Fruit fly (Drosophila melanogaster) whole organism, embryonic: ENCODE data around the gene dsx-c73A.

Experiments
- ATbp ChIP-seq: fragments of 200-800 bp; sonication (Bioruptor generic); optimal IDR thresholded peaks from 2 replicates; lab custom pipeline; 2017; ENCODE audit warnings: missing biosample characterization, mild to moderate bottlenecking, missing genetic modification characterization, missing genetic modification reagents
- Ada2b ChIP-seq: fragments of 200-800 bp; sonication (Bioruptor generic); IDR thresholded peaks from 2 replicates; pipeline ENCODE4 v1.3.6; 2022; ENCODE audit warnings: missing biosample characterization, missing genetic modification characterization
- B-H2 ChIP-seq: fragments of 200-800 bp; sonication (Bioruptor generic); optimal IDR thresholded peaks from 2 replicates; lab custom pipeline; 2018; ENCODE audit warnings: missing biosample characterization, mild to moderate bottlenecking, missing genetic modification characterization
- CG12104 ChIP-seq: fragments of 200-800 bp; sonication (Bioruptor generic); optimal IDR thresholded peaks from 3 replicates; lab custom pipeline; 2016; ENCODE audit warnings: missing biosample characterization, missing genetic modification characterization
- CG12236 ChIP-seq: fragments of 200-800 bp; sonication (Bioruptor generic); optimal IDR thresholded peaks from 2 replicates; lab custom pipeline; 2016; ENCODE audit warnings: missing biosample characterization, missing genetic modification characterization
- CG12391 ChIP-seq: fragments of 200-800 bp; sonication (Bioruptor generic); optimal IDR thresholded peaks from 3 replicates; lab custom pipeline; 2018; ENCODE audit warnings: missing biosample characterization, mild to moderate bottlenecking, missing genetic modification characterization, moderate library complexity
- CG1529 ChIP-seq: fragments of 200-800 bp; sonication (Bioruptor generic); optimal IDR thresholded peaks from 3 replicates; lab custom pipeline; 2018; ENCODE audit warnings: missing biosample characterization, missing genetic modification characterization
- CG15479 ChIP-seq: fragments of 200-800 bp; sonication (Bioruptor generic); optimal IDR thresholded peaks from 3 replicates; lab custom pipeline; 2019; ENCODE audit warnings: missing biosample characterization, mild to moderate bottlenecking, missing genetic modification characterization, moderate library complexity
- CG1792 ChIP-seq: fragments of 200-800 bp; sonication (Bioruptor generic); optimal IDR thresholded peaks from 2 replicates; lab custom pipeline; 2016; ENCODE audit warnings: missing biosample characterization, missing genetic modification characterization
- CG18476 ChIP-seq: fragments of 200-800 bp; sonication (Bioruptor generic); optimal IDR thresholded peaks from 2 replicates; lab custom pipeline; 2016; ENCODE audit warnings: missing biosample characterization, mild to moderate bottlenecking, missing genetic modification characterization
- CG18764 ChIP-seq: fragments of 200-800 bp; sonication (Bioruptor generic); optimal IDR thresholded peaks from 3 replicates; lab custom pipeline; 2016; ENCODE audit warnings: missing biosample characterization, missing genetic modification characterization
- CG2120 ChIP-seq: fragments of 200-800 bp; sonication (Bioruptor generic); optimal IDR thresholded peaks from 3 replicates; lab custom pipeline; 2016; ENCODE audit warnings: missing biosample characterization, missing genetic modification characterization
- CG31365 ChIP-seq: fragments of 200-800 bp; sonication (Bioruptor generic); optimal IDR thresholded peaks from 2 replicates; lab custom pipeline; 2018; ENCODE audit warnings: missing biosample characterization, mild to moderate bottlenecking, missing genetic modification characterization
- CG5180 ChIP-seq: fragments of 200-800 bp; sonication (Bioruptor generic); optimal IDR thresholded peaks from 3 replicates; lab custom pipeline; 2017; ENCODE audit warnings: missing biosample characterization, missing genetic modification characterization, mild to moderate bottlenecking, moderate library complexity, missing genetic modification reagents
- CG6272 ChIP-seq: fragments of 200-800 bp; sonication (Bioruptor generic); IDR thresholded peaks from 2 replicates; pipeline ENCODE4 v1.3.6; 2022; ENCODE audit warnings: missing biosample characterization, missing genetic modification characterization
- CG9727 ChIP-seq: fragments of 200-800 bp; sonication (Bioruptor generic); optimal IDR thresholded peaks from 3 replicates; lab custom pipeline; 2017; ENCODE audit warnings: missing biosample characterization, mild to moderate bottlenecking, missing genetic modification characterization
- CG9817 ChIP-seq: fragments of 200-800 bp; sonication (Bioruptor generic); optimal IDR thresholded peaks from 2 replicates; lab custom pipeline; 2018; ENCODE audit warnings: missing biosample characterization, mild to moderate bottlenecking, missing genetic modification characterization, moderate library complexity
- CrebB ChIP-seq: fragments of 200-800 bp; sonication (Bioruptor generic); optimal IDR thresholded peaks from 3 replicates; lab custom pipeline; 2018; ENCODE audit warnings: missing biosample characterization, mild to moderate bottlenecking, missing genetic modification characterization
- D ChIP-seq, 2 experiments: fragments of 200-800 bp in 1 of 2; fragments of >200 bp in 1 of 2; sonication (Bioruptor generic) in 1 of 2; optimal IDR thresholded peaks; 2 replicates in 1 of 2; 3 replicates in 1 of 2; lab custom pipeline; 2017; ENCODE audit warnings: mild to moderate bottlenecking in 1 of 2, missing biosample characterization in 1 of 2, missing genetic modification characterization in 1 of 2, missing genetic modification reagents in 1 of 2
- D19B ChIP-seq: fragments of 200-800 bp; sonication (Bioruptor generic); optimal IDR thresholded peaks from 2 replicates; lab custom pipeline; 2017; ENCODE audit warnings: missing biosample characterization, mild to moderate bottlenecking, missing genetic modification characterization
- Eip74EF ChIP-seq, 2 experiments: fragments of 200-800 bp in 1 of 2; fragments of >200 bp in 1 of 2; sonication (Bioruptor generic) in 1 of 2; optimal IDR thresholded peaks; 2 replicates each; lab custom pipeline; 2017 to 2019; ENCODE audit warnings: missing biosample characterization in 2 of 2, missing genetic modification characterization in 2 of 2, mild to moderate bottlenecking in 1 of 2, moderate library complexity in 1 of 2
- HHEX ChIP-seq: fragments of 200-800 bp; sonication (Bioruptor generic); optimal IDR thresholded peaks from 3 replicates; lab custom pipeline; 2017; ENCODE audit warnings: missing biosample characterization, mild to moderate bottlenecking, missing genetic modification characterization, missing genetic modification reagents
- Hand ChIP-seq: fragments of 200-800 bp; sonication (Bioruptor generic); optimal IDR thresholded peaks from 2 replicates; lab custom pipeline; 2017; ENCODE audit warnings: mild to moderate bottlenecking, missing biosample characterization, missing genetic modification reagents, missing genetic modification characterization
- MBD-R2 ChIP-seq: fragments of 200-800 bp; sonication (Bioruptor generic); IDR thresholded peaks from 2 replicates; pipeline ENCODE4 v1.3.6; 2022; ENCODE audit warnings: missing biosample characterization, missing genetic modification characterization
- Nf-YC ChIP-seq: fragments of 200-800 bp; optimal IDR thresholded peaks from 3 replicates; lab custom pipeline; 2019; ENCODE audit warnings: missing biosample characterization, mild to moderate bottlenecking, missing genetic modification characterization, moderate library complexity
- Oli ChIP-seq: fragments of 200-800 bp; sonication (Bioruptor generic); optimal IDR thresholded peaks from 2 replicates; lab custom pipeline; 2018; ENCODE audit warnings: missing biosample characterization, mild to moderate bottlenecking, missing genetic modification characterization, moderate library complexity
- Sin3A ChIP-seq: fragments of >200 bp; optimal IDR thresholded peaks from 2 replicates; lab custom pipeline; 2018
- Trl ChIP-seq, 3 experiments: fragments of >200 bp in 2 of 3; fragments of 200-800 bp in 1 of 3; sonication (Bioruptor generic) in 1 of 3; optimal IDR thresholded peaks; 2 replicates in 1 of 3; 3 replicates in 2 of 3; lab custom pipeline; 2016 to 2017; ENCODE audit warnings: missing biosample characterization in 1 of 3, missing genetic modification characterization in 1 of 3
- Xbp1 ChIP-seq: fragments of 200-800 bp; sonication (Bioruptor generic); optimal IDR thresholded peaks from 3 replicates; lab custom pipeline; 2016; ENCODE audit warnings: missing biosample characterization, mild to moderate bottlenecking, missing genetic modification characterization
- abd-A ChIP-seq: fragments of 200-800 bp; sonication (Bioruptor generic); optimal IDR thresholded peaks from 3 replicates; lab custom pipeline; 2019; ENCODE audit warnings: missing biosample characterization, mild to moderate bottlenecking, missing genetic modification characterization, moderate library complexity
- al ChIP-seq: fragments of 200-800 bp; sonication (Bioruptor generic); IDR thresholded peaks from 2 replicates; pipeline ENCODE4 v1.3.6; 2022; ENCODE audit warnings: missing biosample characterization, missing genetic modification characterization
- ap ChIP-seq: fragments of 200-800 bp; sonication (Bioruptor generic); IDR thresholded peaks from 2 replicates; pipeline ENCODE4 v1.3.6; 2022; ENCODE audit warnings: missing biosample characterization, missing genetic modification characterization
- ara ChIP-seq: fragments of 200-800 bp; sonication (Bioruptor generic); IDR thresholded peaks from 2 replicates; pipeline ENCODE4 v1.3.6; 2022; ENCODE audit warnings: missing biosample characterization, missing genetic modification characterization
- az2 ChIP-seq: fragments of 200-800 bp; sonication (Bioruptor generic); optimal IDR thresholded peaks from 3 replicates; lab custom pipeline; 2016; ENCODE audit warnings: missing biosample characterization, missing genetic modification characterization
- bsh ChIP-seq, 2 experiments: fragments of 200-800 bp; sonication (Bioruptor generic); optimal IDR thresholded peaks; 2 replicates each; lab custom pipeline; 2017 to 2018; ENCODE audit warnings: mild to moderate bottlenecking in 2 of 2, missing biosample characterization in 2 of 2, missing genetic modification characterization in 2 of 2, moderate library complexity in 1 of 2
- caup ChIP-seq: fragments of 200-800 bp; sonication (Bioruptor generic); optimal IDR thresholded peaks from 3 replicates; lab custom pipeline; 2017; ENCODE audit warnings: missing biosample characterization, mild to moderate bottlenecking, missing genetic modification characterization, moderate library complexity; ENCODE audit not compliant: severe bottlenecking
- crc ChIP-seq: fragments of 200-800 bp; sonication (Bioruptor generic); optimal IDR thresholded peaks from 2 replicates; lab custom pipeline; 2016; ENCODE audit warnings: missing biosample characterization, missing genetic modification characterization
- disco-r ChIP-seq: fragments of 200-800 bp; sonication (Bioruptor generic); optimal IDR thresholded peaks from 2 replicates; lab custom pipeline; 2016; ENCODE audit warnings: missing biosample characterization, missing genetic modification characterization
- grau ChIP-seq: fragments of 200-800 bp; optimal IDR thresholded peaks from 3 replicates; lab custom pipeline; 2019; ENCODE audit warnings: missing biosample characterization, mild to moderate bottlenecking, missing genetic modification characterization, moderate library complexity
- kni ChIP-seq: fragments of 200-800 bp; sonication (Bioruptor generic); optimal IDR thresholded peaks from 3 replicates; lab custom pipeline; 2017; ENCODE audit warnings: mild to moderate bottlenecking, missing biosample characterization, missing genetic modification reagents, missing genetic modification characterization
- lbe ChIP-seq: fragments of 200-800 bp; sonication (Bioruptor generic); optimal IDR thresholded peaks from 2 replicates; lab custom pipeline; 2016; ENCODE audit warnings: missing biosample characterization, mild to moderate bottlenecking, missing genetic modification characterization
- repo ChIP-seq: fragments of 200-800 bp; sonication (Bioruptor generic); optimal IDR thresholded peaks from 2 replicates; lab custom pipeline; 2016; ENCODE audit warnings: missing biosample characterization, missing genetic modification characterization
- sd ChIP-seq: fragments of 200-800 bp; sonication (Bioruptor generic); optimal IDR thresholded peaks from 3 replicates; lab custom pipeline; 2018; ENCODE audit warnings: missing biosample characterization, mild to moderate bottlenecking, missing genetic modification characterization, moderate library complexity
- sens ChIP-seq: fragments of 200-800 bp; sonication (Bioruptor generic); peaks from one replicate; lab custom pipeline; 2016; ENCODE audit warnings: missing biosample characterization, missing genetic modification characterization
- sima ChIP-seq: fragments of 200-800 bp; sonication (Bioruptor generic); optimal IDR thresholded peaks from 2 replicates; lab custom pipeline; 2016; ENCODE audit warnings: missing biosample characterization, missing genetic modification characterization
- so ChIP-seq: fragments of 200-800 bp; sonication (Bioruptor generic); IDR thresholded peaks from 3 replicates; pipeline ENCODE4 v1.3.6; 2022; ENCODE audit warnings: missing biosample characterization, missing genetic modification characterization
- sr ChIP-seq: fragments of 200-800 bp; sonication (Bioruptor generic); IDR thresholded peaks from 3 replicates; pipeline ENCODE4 v1.3.6; 2022; ENCODE audit warnings: missing biosample characterization, missing genetic modification characterization
- tll ChIP-seq, 2 experiments: fragments of 200-800 bp in 1 of 2; fragments of >200 bp in 1 of 2; sonication (Bioruptor generic) in 1 of 2; optimal IDR thresholded peaks; 2 replicates each; lab custom pipeline; 2017 to 2019; ENCODE audit warnings: missing biosample characterization in 2 of 2, missing genetic modification characterization in 2 of 2, mild to moderate bottlenecking in 1 of 2, moderate library complexity in 1 of 2
- zen ChIP-seq: fragments of 200-800 bp; sonication (Bioruptor generic); optimal IDR thresholded peaks from 3 replicates; lab custom pipeline; 2018; ENCODE audit warnings: missing biosample characterization, mild to moderate bottlenecking, missing genetic modification characterization, moderate library complexity

dsx-c73A gene

dm6 chr3L:16385252-16385879, 66.4 kb downstream of the dsx-c73A start (continued):
- TF ChIP-seq Xbp1 (GFP tag; lab: Kevin White, UChicago): peak; percentile 20
- peak; percentile 16 for TF ChIP-seq CrebB (tag; lab: Kevin White, UChicago)
- no peak for TF ChIP-seq CG18764 (GFP tag; lab: Kevin White, UChicago)
- TF ChIP-seq CG15479 (GFP tag; lab: Kevin White, UChicago): peak; percentile 64
- TF ChIP-seq Ada2b (GFP tag; lab: Robert Waterston, UW): no peak
- no peak for TF ChIP-seq D19B
- no peak for TF ChIP-seq CG9817 (tag; lab: Kevin White, UChicago)
- peak in 1 of 2 experiments; percentile 39 for TF ChIP-seq bsh (GFP tag; optimal IDR thresholded peaks at IDR 0.05; lab: Kevin White, UChicago)
- TF ChIP-seq D (optimal IDR thresholded peaks at IDR 0.05; lab: Kevin White, UChicago): no peak
- TF ChIP-seq D (GFP tag; optimal IDR thresholded peaks at IDR 0.05; lab: Kevin White, UChicago): no peak
- TF ChIP-seq HHEX: no peak
- TF ChIP-seq Oli (tag; lab: Kevin White, UChicago): no peak
- peak; percentile 23 for TF ChIP-seq lbe (GFP tag; lab: Kevin White, UChicago)
- no peak for TF ChIP-seq CG31365
- TF ChIP-seq CG12391 (tag; lab: Kevin White, UChicago): no peak
- TF ChIP-seq zen (tag; lab: Kevin White, UChicago): no peak
- TF ChIP-seq CG5180 (GFP tag; lab: Kevin White, UChicago): no peak
- TF ChIP-seq CG1529: no peak
- TF ChIP-seq Sin3A (lab: Kevin White, UChicago): peak; percentile 3
- TF ChIP-seq crc (GFP tag; lab: Kevin White, UChicago): no peak
- TF ChIP-seq Hand (GFP tag; lab: Kevin White, UChicago): no peak
- TF ChIP-seq disco-r (GFP tag; lab: Kevin White, UChicago): no peak
- no peak for TF ChIP-seq so
- TF ChIP-seq az2 (GFP tag; lab: Kevin White, UChicago): no peak
- no peak for TF ChIP-seq CG6272 (GFP tag; lab: Robert Waterston, UW)
- TF ChIP-seq MBD-R2 (GFP tag; lab: Robert Waterston, UW): no peak
- TF ChIP-seq CG2120 (GFP tag; lab: Kevin White, UChicago): no peak
- TF ChIP-seq CG9727 (GFP tag; lab: Kevin White, UChicago): no peak
- no peak for TF ChIP-seq abd-A (tag; lab: Kevin White, UChicago)
- TF ChIP-seq sima (GFP tag; lab: Kevin White, UChicago): no peak
- no peak for TF ChIP-seq ap (GFP tag; lab: Robert Waterston, UW)
- no peak for TF ChIP-seq CG12104
- TF ChIP-seq ATbp (GFP tag; lab: Kevin White, UChicago): no peak
- TF ChIP-seq ara (GFP tag; lab: Robert Waterston, UW): no peak
- peak; percentile 43 for TF ChIP-seq sens
- no peak for TF ChIP-seq CG1792 (GFP tag; lab: Kevin White, UChicago)
- no peak for TF ChIP-seq al
- TF ChIP-seq kni (GFP tag; lab: Kevin White, UChicago): no peak
- TF ChIP-seq Nf-YC (tag; lab: Kevin White, UChicago): no peak
- no peak for TF ChIP-seq grau (tag; lab: Kevin White, UChicago)
- TF ChIP-seq Trl (optimal IDR thresholded peaks at IDR 0.05; lab: Kevin White, UChicago): peak in 1 of 2 experiments; percentile 2
- TF ChIP-seq Trl (GFP tag; optimal IDR thresholded peaks at IDR 0.05; lab: Kevin White, UChicago): no peak
- no peak for TF ChIP-seq CG18476
- peak; percentile 18 for TF ChIP-seq B-H2 (GFP tag; lab: Kevin White, UChicago)
- TF ChIP-seq caup: no peak
- TF ChIP-seq sd (tag; lab: Kevin White, UChicago): no peak
- no peak for TF ChIP-seq Eip74EF (GFP tag; optimal IDR thresholded peaks at IDR 0.05; lab: Kevin White, UChicago)
- peak; percentile 8 for TF ChIP-seq CG12236
- TF ChIP-seq sr (GFP tag; lab: Robert Waterston, UW): no peak
- TF ChIP-seq tll (GFP tag; optimal IDR thresholded peaks at IDR 0.05; lab: Kevin White, UChicago): no peak
- TF ChIP-seq repo (GFP tag; lab: Kevin White, UChicago): no peak
